Worm (Caenorhabditis elegans) whole organism, dauer: ENCODE results near the gene F59A6.3.

ENCODE experiments used
- unc-62 ChIP-seq: sonication (generic microtip); optimal IDR thresholded peaks from 2 replicates; lab custom pipeline; 2017; ENCODE audit warnings: missing biosample characterization, missing genetic modification reagents, missing genetic modification characterization

Gene F59A6.3

ce11 chrII:4994939-4995338, 13.2 kb upstream of the F59A6.3 start, which contains the start of gene rnh-1.0:
TSS of gene rnh-1.0 (plus strand) at chrII:4995327.
- TF ChIP-seq unc-62 (GFP tag; lab: Kevin White, UChicago), result no peak

- no peak for TF ChIP-seq unc-62 (GFP tag; lab: Kevin White, UChicago)
Measured at ce11 chrII:4998657-4999056, 9.5 kb upstream of the F59A6.3 start, which contains the start of gene F59A6.11. TSS of gene F59A6.11 (minus strand) at chrII:4998757.

- TF ChIP-seq unc-62 (GFP tag; lab: Kevin White, UChicago), result no peak
Measured at ce11 chrII:4999122-4999521, 9.0 kb upstream of the F59A6.3 start, which contains the start of gene citk-2. TSS of gene citk-2 (plus strand) at chrII:4999520.

ce11 chrII:5001866-5002265, 6.3 kb upstream of the F59A6.3 start:
- TF ChIP-seq unc-62 (GFP tag; lab: Kevin White, UChicago), result no peak

- TF ChIP-seq unc-62 (GFP tag; lab: Kevin White, UChicago), result no peak
Measured at ce11 chrII:5003660-5004059, 4.5 kb upstream of the F59A6.3 start, which contains the start of gene F59A6.10. TSS of gene F59A6.10 (plus strand) at chrII:5003960.

ce11 chrII:5004781-5005180, 3.4 kb upstream of the F59A6.3 start, which contains the start of gene F59A6.4:
TSS of gene F59A6.4 (plus strand) at chrII:5005081.
- TF ChIP-seq unc-62 (GFP tag; lab: Kevin White, UChicago), result no peak

- TF ChIP-seq unc-62 (GFP tag; lab: Kevin White, UChicago), result no peak
Measured at ce11 chrII:5011978-5012377, 3.8 kb downstream of the F59A6.3 start, which contains the start of gene F59A6.12. TSS of gene F59A6.12 (minus strand) at chrII:5012078.

ce11 chrII:5014399-5014798, 6.3 kb downstream of the F59A6.3 start, which contains the start of gene F59A6.2:
TSS of gene F59A6.2 (plus strand) at chrII:5014699.
- no peak for TF ChIP-seq unc-62 (GFP tag; lab: Kevin White, UChicago)

- no peak for TF ChIP-seq unc-62 (GFP tag; lab: Kevin White, UChicago)
Measured at ce11 chrII:5016144-5016543, 8.0 kb downstream of the F59A6.3 start.

ce11 chrII:5016977-5017585, 8.9 kb downstream of the F59A6.3 start:
- no peak for TF ChIP-seq unc-62 (GFP tag; lab: Kevin White, UChicago)

ce11 chrII:5018578-5018977, 10.4 kb downstream of the F59A6.3 start:
- TF ChIP-seq unc-62 (GFP tag; lab: Kevin White, UChicago), result no peak

ce11 chrII:5019389-5020108, 11.4 kb downstream of the F59A6.3 start:
- TF ChIP-seq unc-62 (GFP tag; lab: Kevin White, UChicago), result no peak

ce11 chrII:5020513-5021081, 12.5 kb downstream of the F59A6.3 start:
- TF ChIP-seq unc-62 (GFP tag; lab: Kevin White, UChicago), result no peak

ce11 chrII:5021518-5021917, 13.4 kb downstream of the F59A6.3 start:
- TF ChIP-seq unc-62 (GFP tag; lab: Kevin White, UChicago), result no peak

ce11 chrII:5022381-5022855, 14.3 kb downstream of the F59A6.3 start, which contains the start of the genes nsy-1 and F59A6.13:
TSS of gene nsy-1 (plus strand) at chrII:5022757.
TSS of gene F59A6.13 (plus strand) at chrII:5022805.
- TF ChIP-seq unc-62 (GFP tag; lab: Kevin White, UChicago), result no peak

ce11 chrII:5027952-5028351, 19.8 kb downstream of the F59A6.3 start:
- TF ChIP-seq unc-62 (GFP tag; lab: Kevin White, UChicago), result no peak
